Worm (Caenorhabditis elegans) whole organism, mixed stage, embryonic: ENCODE results near the gene R08E5.1.

ENCODE experiments used
- M03D4.4 ChIP-seq: sonication (generic microtip); optimal IDR thresholded peaks from 2 replicates; lab custom pipeline; 2017; ENCODE audit warnings: mild to moderate bottlenecking, missing genetic modification characterization, missing compliant biosample characterization
- ceh-39 ChIP-seq: fragments of 150-350 bp; optimal IDR thresholded peaks from 2 replicates; lab custom pipeline; 2014; ENCODE audit warnings: missing biosample characterization, missing genetic modification characterization
- ceh-43 ChIP-seq: fragments of 200-800 bp; sonication (Bioruptor generic); optimal IDR thresholded peaks from 2 replicates; lab custom pipeline; 2018; ENCODE audit warnings: mild to moderate bottlenecking, missing genetic modification characterization, moderate library complexity, missing compliant biosample characterization
- ceh-83 ChIP-seq: fragments of 200-800 bp; sonication (Bioruptor generic); optimal IDR thresholded peaks from 2 replicates; lab custom pipeline; 2018; ENCODE audit warnings: mild to moderate bottlenecking, missing genetic modification characterization, missing compliant biosample characterization
- ces-1 ChIP-seq: fragments of 150-350 bp; optimal IDR thresholded peaks from 2 replicates; lab custom pipeline; 2014; ENCODE audit warnings: missing biosample characterization, missing genetic modification reagents, missing genetic modification characterization
- cnd-1 ChIP-seq: fragments of 200-800 bp; sonication (Bioruptor generic); optimal IDR thresholded peaks from 2 replicates; lab custom pipeline; 2018; ENCODE audit warnings: mild to moderate bottlenecking, missing genetic modification characterization, missing compliant biosample characterization
- drap-1 ChIP-seq: fragments of 200-800 bp; sonication (Bioruptor generic); optimal IDR thresholded peaks from 3 replicates; lab custom pipeline; 2018; ENCODE audit warnings: mild to moderate bottlenecking, missing genetic modification characterization, missing compliant biosample characterization
- elt-1 ChIP-seq: sonication (generic microtip); optimal IDR thresholded peaks from 2 replicates; lab custom pipeline; 2017; ENCODE audit warnings: missing genetic modification characterization, mild to moderate bottlenecking, missing compliant biosample characterization, antibody characterized with exemption, moderate library complexity, borderline replicate concordance; ENCODE audit not compliant: insufficient read depth
- elt-3 ChIP-seq: fragments of 150-350 bp; optimal IDR thresholded peaks from 2 replicates; lab custom pipeline; 2014; ENCODE audit warnings: missing biosample characterization, missing genetic modification characterization
- flh-1 ChIP-seq: fragments of 200-800 bp; sonication (Bioruptor generic); optimal IDR thresholded peaks from 2 replicates; lab custom pipeline; 2018; ENCODE audit warnings: mild to moderate bottlenecking, missing genetic modification characterization, moderate library complexity, missing compliant biosample characterization
- ham-2 ChIP-seq: fragments of 200-800 bp; sonication (Bioruptor generic); optimal IDR thresholded peaks from 2 replicates; lab custom pipeline; 2018; ENCODE audit warnings: mild to moderate bottlenecking, missing genetic modification characterization, missing compliant biosample characterization
- hlh-1 ChIP-seq: fragments of 150-350 bp; optimal IDR thresholded peaks from 2 replicates; lab custom pipeline; 2014; ENCODE audit warnings: missing biosample characterization, missing genetic modification reagents, missing genetic modification characterization
- lin-13 ChIP-seq: fragments of 150-350 bp; optimal IDR thresholded peaks from 2 replicates; lab custom pipeline; 2014; ENCODE audit warnings: missing biosample characterization, missing genetic modification characterization
- lin-32 ChIP-seq: fragments of 200-800 bp; sonication (Bioruptor generic); optimal IDR thresholded peaks from 2 replicates; lab custom pipeline; 2018; ENCODE audit warnings: mild to moderate bottlenecking, missing genetic modification characterization, missing compliant biosample characterization
- lsy-2 ChIP-seq: fragments of 150-350 bp; optimal IDR thresholded peaks from 2 replicates; lab custom pipeline; 2014; ENCODE audit warnings: missing biosample characterization, missing genetic modification characterization
- mep-1 ChIP-seq: fragments of 150-350 bp; optimal IDR thresholded peaks from 2 replicates; lab custom pipeline; 2017; ENCODE audit warnings: missing biosample characterization, missing genetic modification reagents, missing genetic modification characterization, inconsistent platforms
- mls-2 ChIP-seq: sonication (generic microtip); optimal IDR thresholded peaks from 2 replicates; lab custom pipeline; 2016; ENCODE audit warnings: mild to moderate bottlenecking, missing genetic modification characterization, moderate library complexity, missing compliant biosample characterization
- nhr-12 ChIP-seq: fragments of 150-350 bp; optimal IDR thresholded peaks from 2 replicates; lab custom pipeline; 2014; ENCODE audit warnings: missing biosample characterization, missing genetic modification characterization
- nhr-2 ChIP-seq: fragments of 150-350 bp; optimal IDR thresholded peaks from 2 replicates; lab custom pipeline; 2014; ENCODE audit warnings: missing biosample characterization, missing genetic modification characterization
- nhr-237 ChIP-seq: fragments of 150-350 bp; optimal IDR thresholded peaks from 2 replicates; lab custom pipeline; 2014; ENCODE audit warnings: missing biosample characterization, missing genetic modification characterization
- nhr-28 ChIP-seq: fragments of 150-350 bp; optimal IDR thresholded peaks from 2 replicates; lab custom pipeline; 2014; ENCODE audit warnings: missing biosample characterization, missing genetic modification characterization
- nhr-76 ChIP-seq: sonication (generic microtip); optimal IDR thresholded peaks from 2 replicates; lab custom pipeline; 2017; ENCODE audit warnings: missing biosample characterization, missing genetic modification characterization
- pha-4 ChIP-seq: fragments of 150-350 bp; optimal IDR thresholded peaks from 2 replicates; lab custom pipeline; 2018; ENCODE audit warnings: missing biosample characterization, missing genetic modification reagents, missing genetic modification characterization
- sem-2 ChIP-seq: fragments of 200-800 bp; sonication (Bioruptor generic); optimal IDR thresholded peaks from 2 replicates; lab custom pipeline; 2018; ENCODE audit warnings: mild to moderate bottlenecking, missing genetic modification characterization, missing compliant biosample characterization
- snpc-4 ChIP-seq: fragments of 150-350 bp; optimal IDR thresholded peaks from 2 replicates; lab custom pipeline; 2014; ENCODE audit warnings: missing biosample characterization, missing genetic modification characterization
- sptf-1 ChIP-seq: sonication (generic microtip); optimal IDR thresholded peaks from 2 replicates; lab custom pipeline; 2017; ENCODE audit warnings: mild to moderate bottlenecking, missing genetic modification characterization, moderate library complexity, missing compliant biosample characterization
- tbx-8 ChIP-seq: fragments of 200-800 bp; sonication (Bioruptor generic); optimal IDR thresholded peaks from 2 replicates; lab custom pipeline; 2018; ENCODE audit warnings: mild to moderate bottlenecking, missing genetic modification characterization, moderate library complexity, missing compliant biosample characterization
- unc-120 ChIP-seq: sonication (generic microtip); optimal IDR thresholded peaks from 2 replicates; lab custom pipeline; 2017; ENCODE audit warnings: missing genetic modification characterization, missing compliant biosample characterization; ENCODE audit not compliant: poor library complexity, severe bottlenecking
- unc-39 ChIP-seq: fragments of 150-350 bp; optimal IDR thresholded peaks from 2 replicates; lab custom pipeline; 2014; ENCODE audit warnings: missing biosample characterization, missing genetic modification characterization
- unc-62 ChIP-seq: fragments of 150-350 bp; optimal IDR thresholded peaks from 2 replicates; lab custom pipeline; 2014; ENCODE audit warnings: missing biosample characterization, missing genetic modification reagents, missing genetic modification characterization
- zip-8 ChIP-seq: fragments of 150-350 bp; optimal IDR thresholded peaks from 2 replicates; lab custom pipeline; 2014; ENCODE audit warnings: missing biosample characterization, missing genetic modification characterization
- ztf-11 ChIP-seq: fragments of 150-350 bp; optimal IDR thresholded peaks from 2 replicates; lab custom pipeline; 2014; ENCODE audit warnings: missing biosample characterization, missing genetic modification characterization

The R08E5.1 gene

DNA sequence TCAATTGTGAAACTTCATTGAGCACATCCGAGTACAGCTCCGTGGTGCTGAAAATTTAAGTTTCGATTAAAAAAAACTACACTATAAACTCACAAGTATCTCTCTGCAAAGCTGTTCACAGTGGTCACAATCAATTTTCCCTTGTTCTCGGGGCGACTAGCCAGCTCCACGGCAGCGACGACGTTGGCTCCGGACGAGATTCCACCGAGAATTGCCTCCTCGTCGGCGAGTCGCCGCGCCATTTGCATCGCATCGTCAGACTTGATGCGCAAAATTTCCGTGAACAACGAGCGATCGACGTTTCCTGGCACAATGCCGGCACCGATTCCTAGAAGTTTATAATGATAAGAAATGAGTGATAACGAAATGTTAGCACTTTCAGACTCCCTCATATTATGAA lies 3.3 kb upstream of the R08E5.1 start:
- no peak for TF ChIP-seq tbx-8
- TF ChIP-seq, all 35 proteins: peak for 0

DNA sequence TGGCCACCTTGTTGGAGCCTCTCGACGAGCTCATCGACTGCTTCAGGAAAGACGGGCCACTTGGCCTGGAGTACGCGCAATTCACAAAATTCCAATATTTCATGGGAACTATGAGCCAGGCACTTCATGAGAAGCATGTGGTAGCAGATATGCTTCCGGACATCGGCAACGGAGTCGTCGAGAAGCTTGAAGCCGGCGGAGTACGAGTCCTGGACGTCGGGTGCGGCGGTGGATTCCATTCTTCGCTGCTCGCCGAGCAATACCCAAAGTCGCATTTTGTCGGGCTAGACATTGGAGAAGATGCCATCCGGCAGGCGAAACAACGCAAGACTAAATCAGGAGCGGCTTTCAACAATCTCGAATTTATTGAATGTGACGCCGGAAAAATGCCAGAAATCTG lies 2.3 kb upstream of the R08E5.1 start:
- no peak for TF ChIP-seq sem-2
- no peak for TF ChIP-seq unc-120 (tag; lab: Kevin White, UChicago)
- TF ChIP-seq nhr-237 (tag; lab: Kevin White, UChicago): no peak
- no peak for TF ChIP-seq ceh-83 (GFP tag; lab: Kevin White, UChicago)
- no peak for TF ChIP-seq ces-1 (GFP tag; lab: Kevin White, UChicago)
- no peak for TF ChIP-seq nhr-2
- TF ChIP-seq nhr-76 (tag; lab: Kevin White, UChicago): no peak
- no peak for TF ChIP-seq elt-3

ce11 chrV:3768270-3768669 lies 3.0 kb downstream of the R08E5.1 start, which contains the start of gene R08E5.4:
Gene R08E5.4 (plus strand): TSS chrV:3768570.
- TF ChIP-seq unc-120 (tag; lab: Kevin White, UChicago): no peak
- no peak for TF ChIP-seq flh-1 (GFP tag; lab: Kevin White, UChicago)
- no peak for TF ChIP-seq M03D4.4 (tag; lab: Kevin White, UChicago)
- TF ChIP-seq elt-1 (tag; lab: Kevin White, UChicago): no peak
- no peak for TF ChIP-seq drap-1
- no peak for TF ChIP-seq ham-2
- TF ChIP-seq cnd-1: no peak
- no peak for TF ChIP-seq nhr-237 (tag; lab: Kevin White, UChicago)
- no peak for TF ChIP-seq nhr-12
- no peak for TF ChIP-seq unc-39 (tag; lab: Kevin White, UChicago)
- no peak for TF ChIP-seq snpc-4
- no peak for TF ChIP-seq zip-8

ce11 chrV:3766904-3767303 lies 4.4 kb downstream of the R08E5.1 start, which contains the start of gene Y39H10A.1:
Gene Y39H10A.1 (plus strand): TSS chrV:3767204.
- TF ChIP-seq zip-8: no peak
- TF ChIP-seq M03D4.4 (tag; lab: Kevin White, UChicago): no peak
- TF ChIP-seq ceh-83 (GFP tag; lab: Kevin White, UChicago): no peak
- no peak for TF ChIP-seq lsy-2
- no peak for TF ChIP-seq cnd-1
- TF ChIP-seq hlh-1 (tag; lab: Kevin White, UChicago): no peak
- no peak for TF ChIP-seq unc-120 (tag; lab: Kevin White, UChicago)
- TF ChIP-seq nhr-12: no peak
- TF ChIP-seq pha-4: no peak
- TF ChIP-seq nhr-28 (tag; lab: Kevin White, UChicago): no peak
- no peak for TF ChIP-seq lin-13 (tag; lab: Kevin White, UChicago)
- no peak for TF ChIP-seq drap-1
- TF ChIP-seq ztf-11 (tag; lab: Kevin White, UChicago): no peak
- no peak for TF ChIP-seq mep-1 (tag; lab: Kevin White, UChicago)
- no peak for TF ChIP-seq nhr-237 (tag; lab: Kevin White, UChicago)
- no peak for TF ChIP-seq ceh-39 (tag; lab: Kevin White, UChicago)

- peak; percentile 14 for TF ChIP-seq zip-8
- no peak for TF ChIP-seq ztf-11 (tag; lab: Kevin White, UChicago)
Observed at ce11 chrV:3761829-3762228, 9.5 kb downstream of the R08E5.1 start.

- TF ChIP-seq ham-2: no peak
- no peak for TF ChIP-seq sem-2
- TF ChIP-seq lin-32: no peak
- no peak for TF ChIP-seq mls-2 (tag; lab: Kevin White, UChicago)
- no peak for TF ChIP-seq nhr-2
- TF ChIP-seq elt-3: no peak
- TF ChIP-seq M03D4.4 (tag; lab: Kevin White, UChicago): no peak
- no peak for TF ChIP-seq zip-8
- TF ChIP-seq unc-62 (GFP tag; lab: Kevin White, UChicago): no peak
- no peak for TF ChIP-seq nhr-237 (tag; lab: Kevin White, UChicago)
- no peak for TF ChIP-seq lsy-2
- TF ChIP-seq nhr-12: no peak
- TF ChIP-seq ces-1 (GFP tag; lab: Kevin White, UChicago): no peak
- no peak for TF ChIP-seq nhr-76 (tag; lab: Kevin White, UChicago)
- TF ChIP-seq sptf-1 (tag; lab: Kevin White, UChicago): no peak
- no peak for TF ChIP-seq ceh-43 (GFP tag; lab: Kevin White, UChicago)
Observed at ce11 chrV:3760839-3761238, 10.5 kb downstream of the R08E5.1 start, which contains the start of gene oac-55. Gene oac-55 (plus strand): TSS chrV:3761139.
